Worm (Caenorhabditis elegans) whole organism, L4/young adult: ENCODE data around the gene F43G6.7.

Experiments used
- W03F9.2 ChIP-seq: fragments of 150-350 bp; optimal IDR thresholded peaks from 2 replicates; lab custom pipeline; 2014; ENCODE audit warnings: missing biosample characterization, missing genetic modification characterization
- dao-5 ChIP-seq: sonication (generic microtip); optimal IDR thresholded peaks from 2 replicates; lab custom pipeline; 2016; ENCODE audit warnings: missing genotype, missing genetic modification characterization, moderate library complexity, missing compliant biosample characterization
- him-1 ChIP-seq: sonication (generic microtip); optimal IDR thresholded peaks from 2 replicates; lab custom pipeline; 2016; ENCODE audit warnings: missing genotype, missing genetic modification reagents, missing genetic modification characterization, missing compliant biosample characterization

The F43G6.7 gene

DNA sequence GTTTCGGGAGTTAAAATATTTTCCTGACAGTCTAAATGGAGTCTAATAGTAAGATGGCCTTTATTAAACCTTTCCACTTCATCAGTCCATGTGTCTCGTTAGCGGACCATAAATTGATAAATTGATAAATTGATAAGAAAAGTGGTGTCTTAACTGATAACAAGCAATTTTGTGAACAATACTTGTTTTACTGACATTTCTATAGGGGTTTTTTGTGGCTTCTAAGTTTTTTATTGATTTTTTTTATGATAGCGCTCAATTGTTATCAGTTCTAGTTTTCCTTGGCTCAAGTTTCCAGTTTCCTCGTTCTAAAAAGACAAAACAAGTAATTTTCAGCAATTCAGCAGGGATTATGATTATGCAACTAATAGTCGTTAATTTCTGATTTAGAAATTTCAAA lies 8.1 kb upstream of the F43G6.7 start, which contains the start of gene F43G6.17:
F43G6.17 (plus strand) TSS at position 301 of the 400 bp plus-strand sequence.
- TF ChIP-seq him-1 (tag; lab: Kevin White, UChicago) (no peak), dao-5 (no peak), W03F9.2 (tag; lab: Kevin White, UChicago) (no peak)

DNA sequence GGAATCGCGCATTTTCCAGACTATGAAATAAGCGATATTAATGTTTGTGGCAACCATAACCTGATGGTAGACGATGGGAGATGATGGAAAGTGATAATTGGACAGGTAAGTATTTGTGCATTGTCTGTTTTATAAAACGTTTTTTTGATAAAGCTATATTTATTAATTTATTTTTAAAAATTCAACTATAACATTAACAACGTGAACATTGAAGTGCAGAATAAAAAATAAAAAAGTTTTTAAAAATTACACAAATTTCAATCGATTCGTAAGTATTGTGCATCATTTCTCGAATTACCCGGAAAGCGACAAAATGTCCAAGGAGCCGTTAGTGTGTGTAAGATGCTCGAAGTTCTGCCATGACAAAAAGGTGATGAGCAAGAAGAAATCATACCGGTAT lies 4.3 kb upstream of the F43G6.7 start, which contains the start of gene jmjd-1.1:
jmjd-1.1 (plus strand) TSS at position 301 of the 400 bp plus-strand sequence.
- TF ChIP-seq W03F9.2 (tag; lab: Kevin White, UChicago): no peak
- TF ChIP-seq him-1 (tag; lab: Kevin White, UChicago): no peak
- TF ChIP-seq dao-5: no peak

DNA sequence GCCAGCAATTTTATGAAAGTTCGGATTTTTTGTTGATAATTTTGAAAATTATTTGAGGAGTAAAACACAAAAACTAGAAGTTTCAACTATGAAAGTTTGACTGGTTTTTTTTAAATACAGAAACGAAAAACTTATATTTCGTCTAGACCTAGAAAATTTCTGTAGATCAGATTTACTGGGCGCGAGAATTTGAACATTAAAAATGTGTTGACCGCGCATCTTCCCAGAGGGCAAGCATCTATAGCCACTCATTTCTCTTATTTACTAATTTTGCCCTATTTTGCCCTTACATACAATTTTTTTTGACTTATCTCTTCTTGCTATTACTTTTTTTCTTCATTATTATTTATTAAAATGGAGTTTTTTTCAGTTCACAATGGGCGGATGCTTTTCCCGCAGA lies 1.6 kb upstream of the F43G6.7 start, which contains the start of gene F43G6.10:
F43G6.10 (plus strand) TSS at position 371 of the 400 bp plus-strand sequence.
- TF ChIP-seq him-1 (tag; lab: Kevin White, UChicago): no peak
- no peak for TF ChIP-seq dao-5
- no peak for TF ChIP-seq W03F9.2 (tag; lab: Kevin White, UChicago)

DNA sequence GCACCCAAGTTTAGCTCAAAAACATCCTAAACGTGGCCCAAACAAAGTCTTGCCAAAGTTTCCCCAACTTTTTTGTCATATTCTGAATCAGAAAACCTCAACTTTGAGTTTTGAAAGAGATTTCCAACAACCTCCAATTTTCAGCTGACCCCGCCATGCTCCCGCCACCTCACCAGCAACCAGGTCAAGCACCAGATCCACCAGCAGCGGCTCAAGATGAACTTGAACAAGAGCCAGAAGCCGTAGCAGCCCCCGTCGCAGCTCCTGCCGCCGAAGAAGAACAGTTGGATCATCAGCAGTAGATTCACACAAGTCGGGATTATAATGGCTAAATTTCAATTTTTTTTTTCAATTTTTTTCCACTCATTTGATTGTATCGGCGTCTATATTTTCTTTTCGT lies 651 bp downstream of the F43G6.7 start:
- TF ChIP-seq dao-5 (no peak), W03F9.2 (tag; lab: Kevin White, UChicago) (no peak), him-1 (tag; lab: Kevin White, UChicago) (no peak)

DNA sequence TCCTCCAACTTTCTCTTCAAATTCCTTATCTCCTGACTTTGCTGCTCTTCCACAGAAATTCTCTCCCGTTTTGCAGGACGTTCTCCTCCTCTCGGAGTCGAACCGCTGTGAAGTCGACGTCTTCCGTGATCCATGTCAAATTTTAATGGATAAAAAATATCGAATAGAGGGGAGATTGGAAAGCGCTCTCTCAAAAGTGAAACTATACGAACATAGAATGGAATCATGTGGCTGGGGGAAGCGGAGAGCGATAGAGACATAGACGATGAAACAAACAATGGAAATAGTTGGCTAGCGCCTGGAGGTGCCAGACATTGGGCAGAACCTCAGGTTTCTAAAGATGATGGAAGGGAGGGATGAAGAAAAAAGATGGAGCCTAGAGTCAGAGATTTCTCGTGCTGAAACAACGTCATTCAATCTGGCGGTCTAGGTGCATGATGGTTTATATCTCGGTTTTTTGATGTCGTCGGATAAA lies 3.3 kb downstream of the F43G6.7 start, which contains the start of gene F43G6.8:
F43G6.8 (minus strand) TSS at position 198 of the 475 bp plus-strand sequence.
- TF ChIP-seq dao-5 (no peak), him-1 (tag; lab: Kevin White, UChicago) (no peak), W03F9.2 (tag; lab: Kevin White, UChicago) (no peak)

DNA sequence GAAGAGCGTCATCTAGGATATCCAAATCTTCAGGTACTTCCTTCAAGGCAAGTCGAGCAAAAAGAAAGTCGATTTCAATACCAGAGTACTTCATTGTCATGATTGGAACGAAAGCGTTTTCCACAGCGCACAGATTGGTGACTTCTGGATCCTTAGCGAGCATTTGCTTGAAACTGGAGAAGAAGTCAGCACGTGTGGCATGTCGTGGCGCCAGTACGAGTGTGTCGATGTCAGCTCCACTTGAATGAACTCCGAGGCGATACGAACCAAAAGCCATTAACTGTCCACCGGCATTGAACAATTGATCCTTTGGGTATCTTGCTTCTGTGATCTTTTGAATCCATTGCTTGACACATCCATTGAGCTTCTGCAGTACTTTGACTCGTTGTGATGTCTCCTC lies 5.4 kb downstream of the F43G6.7 start:
- no peak for TF ChIP-seq dao-5
- no peak for TF ChIP-seq him-1 (tag; lab: Kevin White, UChicago)
- TF ChIP-seq W03F9.2 (tag; lab: Kevin White, UChicago): no peak

DNA sequence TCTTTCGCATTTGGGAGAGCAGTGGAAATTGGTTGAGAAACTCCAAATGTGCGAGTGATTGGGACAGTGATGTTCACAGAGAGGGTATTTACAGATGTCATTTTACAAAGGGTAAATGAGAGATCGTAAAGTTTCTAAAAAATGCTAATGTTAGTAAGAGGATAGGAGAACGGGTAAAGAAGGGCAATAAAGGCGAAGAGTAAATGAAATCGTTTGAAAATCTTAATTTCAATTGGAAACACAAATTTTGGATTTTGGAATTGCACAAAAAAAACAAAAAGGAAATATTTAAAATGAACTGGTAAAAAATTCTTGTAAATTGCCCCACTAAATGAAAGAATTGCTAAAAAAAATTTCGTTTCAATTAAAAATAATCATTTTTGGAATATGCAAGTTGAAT lies 5.9 kb downstream of the F43G6.7 start, which contains the start of gene pap-3:
pap-3 (minus strand) TSS at position 101 of the 400 bp plus-strand sequence.
- TF ChIP-seq him-1 (tag; lab: Kevin White, UChicago): no peak
- TF ChIP-seq dao-5: no peak
- TF ChIP-seq W03F9.2 (tag; lab: Kevin White, UChicago): no peak

DNA sequence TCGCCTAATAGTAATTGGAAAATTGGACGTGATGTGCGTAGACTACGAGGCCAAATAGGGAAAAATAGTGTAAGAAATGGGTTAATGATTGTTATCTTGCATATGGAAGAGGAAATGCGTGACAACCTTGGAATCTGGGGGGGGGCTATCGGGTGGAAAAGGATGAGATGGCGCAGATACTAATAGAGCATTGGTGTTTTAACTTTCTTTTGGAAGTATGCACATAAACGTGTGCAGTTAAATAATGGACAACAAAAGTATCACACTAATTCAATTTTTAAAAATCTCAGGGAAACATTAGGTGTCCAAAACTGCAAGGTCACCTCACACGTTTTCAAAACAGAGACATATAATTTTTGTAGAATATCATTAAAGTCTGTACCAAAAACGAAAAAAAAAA lies 9.2 kb downstream of the F43G6.7 start, which contains the start of gene Y6D1A.2:
Y6D1A.2 (minus strand) TSS at position 101 of the 400 bp plus-strand sequence.
- TF ChIP-seq dao-5: no peak

DNA sequence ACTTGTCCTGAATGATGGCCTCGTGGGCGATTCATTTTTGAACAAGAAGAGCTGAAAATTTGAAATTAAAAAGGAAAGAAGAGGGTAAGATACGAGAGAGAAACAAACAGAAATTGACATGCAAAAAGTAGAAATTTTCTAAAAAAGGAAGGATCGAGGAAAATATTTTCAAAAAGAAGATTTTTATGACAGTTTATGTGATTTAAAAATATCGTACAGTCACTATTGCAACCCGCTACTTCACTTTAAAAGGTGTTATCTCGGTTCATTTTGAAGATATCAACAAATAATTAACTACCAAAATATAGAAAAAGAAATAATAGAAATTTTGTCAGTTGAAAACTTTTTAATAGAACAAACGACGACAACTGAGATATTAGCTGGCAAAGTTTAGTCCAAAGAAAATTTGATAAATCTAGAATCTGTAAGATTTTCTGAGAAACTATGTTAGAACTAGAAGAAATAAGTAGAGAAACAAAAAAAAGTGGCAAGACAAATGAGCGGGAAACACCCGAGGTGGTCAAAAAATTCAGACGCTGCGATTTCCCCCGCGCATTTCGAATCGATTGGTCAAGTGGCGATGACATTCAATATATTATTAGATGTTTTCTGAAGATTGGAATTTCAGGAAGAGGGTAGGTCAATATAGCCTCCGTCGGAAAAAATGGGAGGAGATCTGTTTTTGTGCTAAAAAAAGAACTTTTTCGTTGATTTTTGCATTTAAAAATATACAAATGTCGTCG lies 13.1 kb downstream of the F43G6.7 start, which contains the start of gene Y6D1A.1:
Y6D1A.1 (minus strand) TSS at position 51 of the 743 bp plus-strand sequence.
- no peak for TF ChIP-seq him-1 (tag; lab: Kevin White, UChicago)
- TF ChIP-seq W03F9.2 (tag; lab: Kevin White, UChicago): no peak

DNA sequence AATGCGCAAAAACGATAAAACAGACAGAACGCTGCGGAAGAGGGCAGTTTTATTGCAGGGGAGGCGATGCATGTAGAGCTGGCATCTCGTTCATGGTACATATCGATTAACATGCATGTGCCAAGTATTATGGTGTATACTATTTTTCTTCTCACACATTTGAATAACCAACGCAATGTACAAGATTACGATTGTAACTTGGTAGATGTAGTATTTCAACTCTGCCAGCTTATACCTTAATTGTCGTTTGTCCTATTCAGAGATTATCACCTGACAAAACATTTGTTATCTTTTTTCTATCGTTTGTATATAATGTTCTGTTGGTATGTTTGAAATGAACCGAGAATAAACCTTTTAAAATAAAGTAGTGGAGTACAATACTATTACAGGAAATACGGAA lies 19.3 kb downstream of the F43G6.7 start, which contains the start of gene pes-5:
pes-5 (minus strand) TSS at position 101 of the 400 bp plus-strand sequence.
- no peak for TF ChIP-seq dao-5

DNA sequence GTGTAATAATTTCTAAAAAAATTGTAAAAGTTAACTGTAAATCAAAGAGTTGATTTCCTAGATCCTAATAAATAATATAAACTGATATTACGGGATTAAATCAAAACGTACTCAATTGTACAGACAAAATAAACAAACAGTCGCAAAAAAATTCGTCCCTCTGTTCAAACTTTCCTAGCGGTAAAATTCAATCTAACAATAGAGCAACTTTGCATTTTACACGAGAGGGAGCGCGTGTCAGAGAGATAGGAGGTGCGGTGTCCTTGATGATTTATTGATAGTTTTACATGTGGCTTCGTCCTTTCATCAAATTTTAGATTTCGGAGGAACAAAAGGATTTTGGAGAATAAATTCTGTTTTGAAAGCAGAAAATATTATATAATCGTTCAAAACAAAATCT lies 20.0 kb downstream of the F43G6.7 start:
- no peak for TF ChIP-seq W03F9.2 (tag; lab: Kevin White, UChicago)
- TF ChIP-seq him-1 (tag; lab: Kevin White, UChicago): no peak
- TF ChIP-seq dao-5: no peak

DNA sequence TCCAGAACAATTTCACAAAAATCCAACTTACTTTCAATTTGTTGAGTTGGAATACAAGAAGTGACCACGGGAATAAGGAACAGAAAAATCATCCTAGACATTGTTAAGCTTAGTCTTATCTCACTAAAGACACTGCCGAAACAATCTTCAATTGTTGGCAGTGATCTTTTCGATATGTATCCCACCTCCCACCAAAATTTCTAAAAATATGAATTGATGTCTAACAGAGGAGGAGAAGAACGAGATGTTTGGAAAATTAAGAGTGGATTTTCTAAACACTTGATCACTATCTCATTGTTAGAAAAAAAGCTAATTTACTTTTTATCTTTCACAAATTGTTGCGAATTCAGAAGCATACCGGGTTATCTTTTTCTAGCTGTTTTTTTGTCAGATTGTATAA lies 21.9 kb downstream of the F43G6.7 start, which contains the start of gene clec-144:
clec-144 (minus strand) TSS at position 101 of the 400 bp plus-strand sequence.
- no peak for TF ChIP-seq W03F9.2 (tag; lab: Kevin White, UChicago)
- TF ChIP-seq dao-5: no peak
- TF ChIP-seq him-1 (tag; lab: Kevin White, UChicago): no peak

DNA sequence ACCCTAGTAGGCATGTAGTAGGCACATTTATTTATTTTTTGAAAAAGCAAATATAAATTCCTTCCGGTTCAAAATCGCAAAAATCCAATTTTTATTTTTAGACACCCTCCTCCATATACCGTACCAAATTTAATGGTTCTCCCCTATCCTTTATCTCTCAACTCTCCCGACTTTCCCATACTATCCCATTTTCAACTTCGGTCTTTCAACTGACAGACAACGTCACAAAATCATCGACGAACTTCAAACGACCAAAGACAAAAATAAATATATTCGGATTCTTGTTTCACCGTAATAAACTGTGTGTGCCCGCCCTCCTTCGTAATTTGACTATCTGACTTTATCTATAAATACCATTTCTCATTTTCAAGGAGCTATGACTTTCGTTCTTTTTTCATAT lies 24.6 kb downstream of the F43G6.7 start, which contains the start of gene T27D12.6:
T27D12.6 (plus strand) TSS at position 301 of the 400 bp plus-strand sequence.
- TF ChIP-seq dao-5 (no peak), W03F9.2 (tag; lab: Kevin White, UChicago) (no peak), him-1 (tag; lab: Kevin White, UChicago) (no peak)

DNA sequence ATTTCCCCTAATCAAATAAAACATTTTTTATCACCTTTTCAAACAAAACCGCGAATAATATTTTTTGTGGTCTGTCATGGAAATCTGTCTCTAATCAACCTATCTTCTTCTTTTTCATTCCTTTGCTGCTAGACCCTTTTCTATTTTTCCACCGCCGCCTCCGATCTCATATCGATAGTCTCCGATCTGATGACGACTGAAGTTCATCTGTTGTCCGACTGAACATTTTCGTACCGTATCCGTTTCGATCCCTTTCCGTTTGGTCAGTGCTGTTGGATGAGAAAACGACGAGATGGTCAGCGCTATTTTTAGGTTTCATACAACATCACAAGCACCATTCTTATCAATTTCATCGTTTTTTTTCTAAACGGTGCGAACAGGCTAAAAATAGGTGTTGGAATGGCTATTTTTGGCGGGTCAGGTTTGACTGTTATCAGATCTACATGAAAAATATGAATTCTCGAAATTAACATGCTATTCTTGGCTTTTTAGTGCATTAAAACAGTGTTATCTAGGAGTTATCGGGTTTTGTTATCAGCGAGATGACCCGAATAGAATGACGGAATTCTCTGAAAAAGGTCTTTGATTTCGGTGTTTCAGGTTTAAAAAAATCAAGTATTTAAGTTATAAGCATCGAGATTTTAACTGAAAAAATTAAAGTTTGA lies 26.1 kb downstream of the F43G6.7 start:
- TF ChIP-seq dao-5 (no peak), W03F9.2 (tag; lab: Kevin White, UChicago) (no peak), him-1 (tag; lab: Kevin White, UChicago) (no peak)
